Worm (Caenorhabditis elegans) whole organism, L2 larva: ENCODE measurements around the gene pink-1.
A peak's percentile ranks its signal among the peaks of the same experiment; 100 is the strongest.

Experiments used
- C34F6.9 ChIP-seq: fragments of 150-350 bp; optimal IDR thresholded peaks from 2 replicates; lab custom pipeline; 2014; ENCODE audit warnings: missing biosample characterization, missing genetic modification characterization
- F13H6.1 ChIP-seq: sonication (generic microtip); optimal IDR thresholded peaks from 2 replicates; lab custom pipeline; 2016; ENCODE audit warnings: missing genetic modification characterization, missing compliant biosample characterization
- R02D3.7 ChIP-seq: fragments of 150-350 bp; optimal IDR thresholded peaks from 2 replicates; lab custom pipeline; 2014; ENCODE audit warnings: missing biosample characterization, missing genetic modification characterization
- Y55F3AM.14 ChIP-seq: fragments of 200-800 bp; sonication (Bioruptor generic); optimal IDR thresholded peaks from 2 replicates; lab custom pipeline; 2018; ENCODE audit warnings: mild to moderate bottlenecking, missing genetic modification characterization, missing compliant biosample characterization
- ZK546.5 ChIP-seq: sonication (generic microtip); optimal IDR thresholded peaks from 2 replicates; lab custom pipeline; 2017; ENCODE audit warnings: missing biosample characterization, missing genetic modification characterization
- alr-1 ChIP-seq: fragments of 150-350 bp; optimal IDR thresholded peaks from 2 replicates; lab custom pipeline; 2014; ENCODE audit warnings: missing biosample characterization, missing genetic modification characterization
- aly-2 ChIP-seq: fragments of 150-350 bp; optimal IDR thresholded peaks from 2 replicates; lab custom pipeline; 2014; ENCODE audit warnings: missing biosample characterization, missing genetic modification characterization
- ama-1 ChIP-seq: fragments of 150-350 bp; optimal IDR thresholded peaks from 2 replicates; lab custom pipeline; 2018; ENCODE audit warnings: inconsistent platforms
- blmp-1 ChIP-seq: sonication (generic microtip); optimal IDR thresholded peaks from 2 replicates; lab custom pipeline; 2017; ENCODE audit warnings: missing genetic modification characterization, mild to moderate bottlenecking, missing compliant biosample characterization, antibody characterized with exemption, moderate library complexity; ENCODE audit not compliant: insufficient read depth
- ceh-16 ChIP-seq: fragments of 150-350 bp; optimal IDR thresholded peaks from 2 replicates; lab custom pipeline; 2014; ENCODE audit warnings: missing biosample characterization, missing genetic modification characterization
- ceh-82 ChIP-seq: fragments of 150-350 bp; optimal IDR thresholded peaks from 2 replicates; lab custom pipeline; 2014; ENCODE audit warnings: missing biosample characterization, missing genetic modification characterization
- dmd-4 ChIP-seq: sonication (generic microtip); optimal IDR thresholded peaks from 2 replicates; lab custom pipeline; 2017; ENCODE audit warnings: missing biosample characterization, missing genetic modification characterization
- egl-27 ChIP-seq: sonication (generic microtip); optimal IDR thresholded peaks from 3 replicates; lab custom pipeline; 2017; ENCODE audit warnings: missing biosample characterization, missing genetic modification reagents, missing genetic modification characterization
- elt-3 ChIP-seq: sonication (generic microtip); optimal IDR thresholded peaks from 2 replicates; lab custom pipeline; 2017; ENCODE audit warnings: missing biosample characterization, missing genetic modification characterization
- fos-1 ChIP-seq: fragments of 150-350 bp; optimal IDR thresholded peaks from 2 replicates; lab custom pipeline; 2014; ENCODE audit warnings: missing biosample characterization, missing genetic modification characterization
- gmeb-1 ChIP-seq: fragments of 150-350 bp; optimal IDR thresholded peaks from 2 replicates; lab custom pipeline; 2014; ENCODE audit warnings: missing biosample characterization, missing genetic modification characterization
- lin-11 ChIP-seq: fragments of 150-350 bp; sonication (generic microtip); optimal IDR thresholded peaks from 2 replicates; lab custom pipeline; 2014; ENCODE audit warnings: missing biosample characterization, missing genetic modification characterization, inconsistent platforms, mixed read lengths
- lin-13 ChIP-seq: fragments of 150-350 bp; optimal IDR thresholded peaks from 2 replicates; lab custom pipeline; 2014; ENCODE audit warnings: missing biosample characterization, missing genetic modification reagents, missing genetic modification characterization
- lin-39 ChIP-seq: fragments of 150-350 bp; optimal IDR thresholded peaks from 2 replicates; lab custom pipeline; 2014; ENCODE audit warnings: missing biosample characterization, missing genetic modification reagents, missing genetic modification characterization
- lsy-2 ChIP-seq, 2 experiments: fragments of 150-350 bp in 1 of 2; sonication (generic microtip) in 1 of 2; optimal IDR thresholded peaks; 2 replicates each; lab custom pipeline; 2014 to 2017; ENCODE audit warnings: missing biosample characterization in 2 of 2, missing genetic modification characterization in 2 of 2
- mab-5 ChIP-seq: fragments of 150-350 bp; optimal IDR thresholded peaks from 2 replicates; lab custom pipeline; 2014; ENCODE audit warnings: missing biosample characterization, missing genetic modification characterization
- mbf-1 ChIP-seq: sonication (generic microtip); optimal IDR thresholded peaks from 2 replicates; lab custom pipeline; 2017; ENCODE audit warnings: missing biosample characterization, missing genetic modification characterization
- mdl-1 ChIP-seq, 2 experiments: fragments of 150-350 bp in 1 of 2; sonication (generic microtip) in 1 of 2; optimal IDR thresholded peaks; 2 replicates each; lab custom pipeline; 2017; ENCODE audit warnings: missing biosample characterization in 2 of 2, missing genetic modification characterization in 2 of 2
- nhr-10 ChIP-seq: sonication (generic microtip); optimal IDR thresholded peaks from 2 replicates; lab custom pipeline; 2017; ENCODE audit warnings: missing biosample characterization, missing genetic modification characterization
- nhr-11 ChIP-seq: fragments of 150-350 bp; optimal IDR thresholded peaks from 2 replicates; lab custom pipeline; 2014; ENCODE audit warnings: missing biosample characterization, missing genetic modification characterization
- nhr-129 ChIP-seq: fragments of 150-350 bp; optimal IDR thresholded peaks from 2 replicates; lab custom pipeline; 2014; ENCODE audit warnings: missing biosample characterization, missing genetic modification characterization
- nhr-21 ChIP-seq: fragments of 150-350 bp; optimal IDR thresholded peaks from 2 replicates; lab custom pipeline; 2014; ENCODE audit warnings: missing biosample characterization, missing genetic modification characterization
- nhr-23 ChIP-seq: fragments of 150-350 bp; optimal IDR thresholded peaks from 2 replicates; lab custom pipeline; 2014; ENCODE audit warnings: missing biosample characterization, missing genetic modification reagents, missing genetic modification characterization
- nhr-237 ChIP-seq: fragments of 150-350 bp; optimal IDR thresholded peaks from 2 replicates; lab custom pipeline; 2014; ENCODE audit warnings: missing biosample characterization, missing genetic modification characterization
- nhr-77 ChIP-seq: fragments of 150-350 bp; optimal IDR thresholded peaks from 2 replicates; lab custom pipeline; 2014; ENCODE audit warnings: missing biosample characterization, missing genetic modification characterization
- peb-1 ChIP-seq: fragments of 150-350 bp; optimal IDR thresholded peaks from 2 replicates; lab custom pipeline; 2014; ENCODE audit warnings: missing biosample characterization, missing genetic modification characterization
- sem-4 ChIP-seq: fragments of 150-350 bp; optimal IDR thresholded peaks from 2 replicates; lab custom pipeline; 2014; ENCODE audit warnings: missing biosample characterization, missing genetic modification reagents, missing genetic modification characterization
- sma-3 ChIP-seq: sonication (generic microtip); optimal IDR thresholded peaks from 2 replicates; lab custom pipeline; 2016; ENCODE audit warnings: missing genetic modification reagents, missing genetic modification characterization, missing compliant biosample characterization
- snpc-4 ChIP-seq: fragments of 150-350 bp; optimal IDR thresholded peaks from 2 replicates; lab custom pipeline; 2014; ENCODE audit warnings: missing biosample characterization, missing genetic modification characterization
- unc-62 ChIP-seq: fragments of 150-350 bp; optimal IDR thresholded peaks from 2 replicates; lab custom pipeline; 2014; ENCODE audit warnings: missing biosample characterization, missing genetic modification reagents, missing genetic modification characterization
- zag-1 ChIP-seq: fragments of 150-350 bp; optimal IDR thresholded peaks from 2 replicates; lab custom pipeline; 2014; ENCODE audit warnings: missing biosample characterization, missing genetic modification characterization
- ztf-1 ChIP-seq: fragments of 200-800 bp; sonication (Bioruptor generic); conservative IDR thresholded peaks from 2 replicates; pipeline ENCODE4 v1.3.6; 2022; ENCODE audit warnings: missing genetic modification characterization, missing compliant biosample characterization
- ztf-4 ChIP-seq: fragments of 150-350 bp; optimal IDR thresholded peaks from 2 replicates; lab custom pipeline; 2014; ENCODE audit warnings: missing biosample characterization, missing genetic modification characterization

Gene pink-1

DNA sequence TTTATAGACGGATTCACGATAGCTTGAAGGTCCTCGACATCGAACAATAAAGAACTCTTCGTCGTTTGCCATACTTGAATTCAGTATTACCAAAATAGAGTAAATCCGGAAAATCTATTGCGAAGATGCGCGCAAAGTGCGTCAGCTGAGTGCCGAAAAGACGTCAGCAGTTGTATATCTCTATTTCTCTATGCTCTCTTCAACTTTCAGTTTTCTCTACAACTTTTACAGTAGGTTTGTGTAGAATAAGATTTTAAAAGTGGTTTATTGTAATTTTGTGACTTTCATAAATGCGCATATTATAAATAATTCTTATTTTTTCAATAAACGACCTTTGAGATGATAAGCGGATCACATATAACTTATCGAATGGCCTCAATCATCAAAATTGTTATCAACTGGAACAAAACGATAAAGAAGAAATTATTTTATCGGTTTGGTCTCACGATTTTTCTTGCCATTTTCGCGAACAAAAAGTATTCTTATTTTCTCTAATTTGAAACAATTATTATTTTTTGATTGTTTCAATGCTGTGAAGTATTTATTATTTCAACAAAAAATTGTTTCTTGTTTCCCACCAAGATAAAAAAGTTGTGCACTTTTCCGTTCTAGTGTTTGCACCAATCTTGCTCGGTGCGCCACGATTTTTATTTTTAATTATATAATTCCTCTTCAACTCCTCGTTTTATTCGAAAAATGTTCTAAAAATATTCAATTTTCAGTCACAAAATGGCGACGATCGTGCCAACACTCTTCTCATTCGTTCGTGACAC lies 22.0 kb downstream of the pink-1 start, which contains the start of the genes agt-2 and F09E5.3 (continued):
- TF ChIP-seq nhr-11 (no peak), zag-1 (tag; lab: Kevin White, UChicago) (peak; percentile 74), peb-1 (tag; lab: Kevin White, UChicago) (no peak), ceh-16 (tag; lab: Kevin White, UChicago) (peak; percentile 86), lin-11 (tag; lab: Kevin White, UChicago) (peak; percentile 60), nhr-21 (tag; lab: Kevin White, UChicago) (peak; percentile 86), nhr-23 (tag; lab: Kevin White, UChicago) (no peak), egl-27 (tag; lab: Kevin White, UChicago) (peak; percentile 81), mbf-1 (tag; lab: Kevin White, UChicago) (no peak), blmp-1 (tag; lab: Kevin White, UChicago) (peak; percentile 63), lin-13 (GFP tag; lab: Kevin White, UChicago) (peak; percentile 92), lsy-2 (tag; optimal IDR thresholded peaks at IDR 0.05; lab: Kevin White, UChicago) (peak; percentile 90 to 96), aly-2 (no peak), ZK546.5 (peak; percentile 43), lin-39 (no peak), mab-5 (peak; percentile 94), ama-1 (lab: Kevin White, UChicago) (peak; percentile 71)

DNA sequence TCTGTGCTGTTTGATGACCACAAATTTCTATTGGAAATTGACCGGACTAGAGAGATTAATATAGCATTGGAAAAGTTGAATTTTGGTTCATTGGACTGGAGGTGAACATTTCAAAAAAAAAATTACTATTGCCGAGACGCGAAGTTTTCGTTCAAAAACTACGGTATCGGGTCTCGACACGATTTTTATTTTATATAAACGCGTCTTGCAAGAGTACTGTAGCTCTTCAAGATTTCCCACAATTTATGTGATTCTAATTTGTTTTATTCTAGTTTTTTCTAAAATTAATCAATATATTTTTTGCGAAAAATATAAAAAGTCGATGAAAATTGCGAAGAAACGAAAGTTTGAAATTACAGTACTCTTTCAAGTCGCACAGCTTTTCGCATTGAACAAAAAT lies 24.9 kb downstream of the pink-1 start, which contains the start of gene F09E5.12:
TSS of gene F09E5.12 (minus strand) at position 101 of the 400 bp plus-strand sequence.
- TF ChIP-seq nhr-21 (tag; lab: Kevin White, UChicago) (no peak), lin-13 (GFP tag; lab: Kevin White, UChicago) (no peak), elt-3 (no peak), alr-1 (tag; lab: Kevin White, UChicago) (no peak), snpc-4 (tag; lab: Kevin White, UChicago) (no peak), peb-1 (tag; lab: Kevin White, UChicago) (no peak), nhr-11 (no peak), sem-4 (tag; lab: Kevin White, UChicago) (no peak)

DNA sequence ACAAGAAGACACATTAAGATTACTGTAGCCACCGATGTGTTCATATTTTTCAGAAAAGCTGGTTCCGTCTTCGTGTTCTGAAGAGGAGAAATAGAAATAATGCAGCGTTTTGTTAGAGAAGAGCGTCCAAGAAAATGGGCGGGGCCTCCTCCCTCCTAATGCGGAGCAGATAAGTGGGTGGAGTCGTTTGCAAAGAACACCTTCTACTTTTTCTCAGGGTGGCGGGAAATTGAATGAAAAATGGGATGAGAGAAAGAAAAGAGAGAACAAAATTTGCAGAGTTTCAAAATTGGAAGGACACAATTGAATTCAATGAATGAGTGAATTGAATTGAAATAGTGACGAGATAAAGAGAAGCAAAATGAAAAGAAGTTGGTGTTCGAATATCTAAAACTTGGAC lies 29.8 kb downstream of the pink-1 start, which contains the start of gene F09E5.16:
TSS of gene F09E5.16 (minus strand) at position 101 of the 400 bp plus-strand sequence.
- TF ChIP-seq ceh-16 (tag; lab: Kevin White, UChicago) = no peak

ce11 chrII:5364516-5364915 lies 31.0 kb downstream of the pink-1 start:
- TF ChIP-seq zag-1 (tag; lab: Kevin White, UChicago) = no peak
- TF ChIP-seq ztf-4 (tag; lab: Kevin White, UChicago) = no peak
- no peak for TF ChIP-seq nhr-237 (tag; lab: Kevin White, UChicago)
- TF ChIP-seq egl-27 (tag; lab: Kevin White, UChicago) = no peak
- no peak for TF ChIP-seq sem-4 (tag; lab: Kevin White, UChicago)
- no peak for TF ChIP-seq nhr-11
- TF ChIP-seq mdl-1 (tag; optimal IDR thresholded peaks at IDR 0.05; lab: Kevin White, UChicago) = no peak
- no peak for TF ChIP-seq snpc-4 (tag; lab: Kevin White, UChicago)
- TF ChIP-seq C34F6.9 (tag; lab: Kevin White, UChicago) = no peak
- no peak for TF ChIP-seq lsy-2 (tag; optimal IDR thresholded peaks at IDR 0.05; lab: Kevin White, UChicago)

DNA sequence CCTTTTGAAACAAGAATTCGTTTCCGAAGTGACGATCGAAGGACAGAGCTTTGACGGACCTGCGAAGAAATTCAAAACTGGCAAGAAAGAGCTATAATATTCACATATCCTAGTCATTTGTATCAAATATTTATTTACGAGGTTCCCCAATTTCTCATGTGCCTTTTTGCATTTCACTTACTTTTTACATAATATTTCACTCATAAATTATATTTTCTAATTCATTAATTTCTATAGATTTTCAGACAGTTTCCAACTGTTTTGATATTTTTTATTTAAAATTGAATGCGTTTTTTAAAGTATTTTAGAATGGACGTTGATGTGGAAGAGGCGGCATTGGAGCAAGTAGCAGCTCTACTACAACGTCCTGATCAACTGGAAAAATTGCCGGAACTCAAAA lies 36.2 kb downstream of the pink-1 start, which contains the start of gene sec-6:
TSS of gene sec-6 (plus strand) at position 301 of the 400 bp plus-strand sequence.
- TF ChIP-seq dmd-4 (no peak), lin-39 (no peak), ceh-82 (tag; lab: Kevin White, UChicago) (no peak)

- TF ChIP-seq fos-1 = peak; percentile 56
- peak; percentile 83 for TF ChIP-seq gmeb-1 (tag; lab: Kevin White, UChicago)
- peak; percentile 54 for TF ChIP-seq snpc-4 (tag; lab: Kevin White, UChicago)
- no peak for TF ChIP-seq peb-1 (tag; lab: Kevin White, UChicago)
- peak; percentile 29 for TF ChIP-seq ZK546.5
- no peak for TF ChIP-seq mbf-1 (tag; lab: Kevin White, UChicago)
- TF ChIP-seq sem-4 (tag; lab: Kevin White, UChicago) = peak; percentile 76
- TF ChIP-seq ceh-16 (tag; lab: Kevin White, UChicago) = peak; percentile 19
- peak; percentile 80 for TF ChIP-seq nhr-129
- no peak for TF ChIP-seq ztf-1 (GFP tag; lab: Robert Waterston, UW)
- peak; percentile 83 for TF ChIP-seq F13H6.1 (tag; lab: Kevin White, UChicago)
- TF ChIP-seq blmp-1 (tag; lab: Kevin White, UChicago) = peak; percentile 10
- peak; percentile 52 for TF ChIP-seq nhr-237 (tag; lab: Kevin White, UChicago)
- TF ChIP-seq sma-3 = peak; percentile 83
- TF ChIP-seq nhr-10 (tag; lab: Kevin White, UChicago) = no peak
- TF ChIP-seq aly-2 = no peak
- no peak for TF ChIP-seq unc-62 (GFP tag; lab: Kevin White, UChicago)
- no peak for TF ChIP-seq lin-39
- peak; percentile 87 for TF ChIP-seq R02D3.7 (tag; lab: Kevin White, UChicago)
- TF ChIP-seq C34F6.9 (tag; lab: Kevin White, UChicago) = peak; percentile 84
- peak; percentile 64 for TF ChIP-seq nhr-21 (tag; lab: Kevin White, UChicago)
- TF ChIP-seq nhr-77 (tag; lab: Kevin White, UChicago) = no peak
- peak; percentile 56 for TF ChIP-seq mab-5
- peak; percentile 61 for TF ChIP-seq Y55F3AM.14 (GFP tag; lab: Kevin White, UChicago)
Observed at ce11 chrII:5358137-5358745, 37.3 kb downstream of the pink-1 start, which contains the start of the genes F09E5.11 and bmy-1. F09E5.11 (minus strand) TSS chrII:5358187. bmy-1 (plus strand) TSS chrII:5358695.
